Worm (Caenorhabditis elegans) whole organism, L4 larva: Measurements from ENCODE around the gene sma-5.

ENCODE experiments used
- F10B5.3 ChIP-seq: sonication (generic microtip); optimal IDR thresholded peaks from 2 replicates; lab custom pipeline; 2016; ENCODE audit warnings: mild to moderate bottlenecking, missing genetic modification characterization, missing compliant biosample characterization
- F37D6.2 ChIP-seq: sonication (generic microtip); optimal IDR thresholded peaks from 2 replicates; lab custom pipeline; 2016; ENCODE audit warnings: mild to moderate bottlenecking, missing genetic modification characterization, missing compliant biosample characterization
- F49E8.2 ChIP-seq: sonication (generic microtip); optimal IDR thresholded peaks from 2 replicates; lab custom pipeline; 2016; ENCODE audit warnings: missing compliant biosample characterization, mild to moderate bottlenecking, missing genetic modification characterization, borderline replicate concordance
- R02D3.7 ChIP-seq: fragments of 150-350 bp; sonication (generic microtip); optimal IDR thresholded peaks from 3 replicates; lab custom pipeline; 2014; ENCODE audit warnings: missing biosample characterization, missing genetic modification characterization
- T20F7.1 ChIP-seq: fragments of 200-800 bp; sonication (Bioruptor generic); optimal IDR thresholded peaks from 2 replicates; lab custom pipeline; 2018; ENCODE audit warnings: mild to moderate bottlenecking, missing genetic modification characterization, missing compliant biosample characterization
- Y5F2A.4 ChIP-seq: fragments of 200-800 bp; sonication (Bioruptor generic); optimal IDR thresholded peaks from 2 replicates; lab custom pipeline; 2018; ENCODE audit warnings: mild to moderate bottlenecking, missing genetic modification characterization, missing compliant biosample characterization
- ZK546.5 ChIP-seq, 2 experiments: sonication (generic microtip); optimal IDR thresholded peaks; 2 replicates each; lab custom pipeline; 2017; ENCODE audit warnings: missing biosample characterization in 2 of 2, missing genetic modification characterization in 2 of 2
- aly-2 ChIP-seq: sonication (generic microtip); optimal IDR thresholded peaks from 2 replicates; lab custom pipeline; 2018; ENCODE audit warnings: missing biosample characterization, missing genetic modification characterization
- ceh-20 ChIP-seq: fragments of 200-800 bp; sonication (Bioruptor generic); IDR thresholded peaks from 2 replicates; pipeline ENCODE4 v1.3.6; 2022; ENCODE audit warnings: missing genetic modification reagents, missing genetic modification characterization, missing compliant biosample characterization
- ceh-62 ChIP-seq: sonication (generic microtip); optimal IDR thresholded peaks from 2 replicates; lab custom pipeline; 2017; ENCODE audit warnings: missing biosample characterization, missing genetic modification characterization
- dmd-8 ChIP-seq: fragments of 200-800 bp; sonication (Bioruptor generic); IDR thresholded peaks from 2 replicates; pipeline ENCODE4 v1.3.6; 2022; ENCODE audit warnings: missing genetic modification characterization, missing compliant biosample characterization
- dmd-9 ChIP-seq: fragments of 200-800 bp; sonication (Bioruptor generic); IDR thresholded peaks from 2 replicates; pipeline ENCODE4 v1.3.6; 2022; ENCODE audit warnings: missing genetic modification reagents, missing genetic modification characterization, missing compliant biosample characterization
- dpl-1 ChIP-seq: fragments of 150-350 bp; optimal IDR thresholded peaks from 2 replicates; lab custom pipeline; 2014; ENCODE audit warnings: missing biosample characterization, missing genetic modification reagents, missing genetic modification characterization
- duxl-1 ChIP-seq: sonication (generic microtip); optimal IDR thresholded peaks from 2 replicates; lab custom pipeline; 2016; ENCODE audit warnings: mild to moderate bottlenecking, missing genetic modification characterization, moderate library complexity, missing compliant biosample characterization; ENCODE audit not compliant: poor library complexity
- dve-1 ChIP-seq: sonication (generic microtip); optimal IDR thresholded peaks from 2 replicates; lab custom pipeline; 2017; ENCODE audit warnings: antibody characterized with exemption, mild to moderate bottlenecking, missing genetic modification characterization, missing compliant biosample characterization; ENCODE audit not compliant: insufficient read depth
- egl-27 ChIP-seq: sonication (generic microtip); optimal IDR thresholded peaks from 3 replicates; lab custom pipeline; 2017; ENCODE audit warnings: missing biosample characterization, missing genetic modification reagents, missing genetic modification characterization
- hlh-11 ChIP-seq: fragments of 200-800 bp; sonication (Bioruptor generic); optimal IDR thresholded peaks from 2 replicates; lab custom pipeline; 2018; ENCODE audit warnings: mild to moderate bottlenecking, missing genetic modification characterization, missing compliant biosample characterization
- hmg-1.1 ChIP-seq: fragments of 200-800 bp; sonication (Bioruptor generic); IDR thresholded peaks from 2 replicates; pipeline ENCODE4 v1.3.6; 2022; ENCODE audit warnings: missing genetic modification reagents, missing genetic modification characterization, missing compliant biosample characterization
- jun-1 ChIP-seq: fragments of 150-350 bp; optimal IDR thresholded peaks from 2 replicates; lab custom pipeline; 2014; ENCODE audit warnings: missing biosample characterization, missing genetic modification reagents, missing genetic modification characterization
- lim-7 ChIP-seq: fragments of 200-800 bp; sonication (Bioruptor generic); IDR thresholded peaks from 2 replicates; pipeline ENCODE4 v1.3.6; 2022; ENCODE audit warnings: missing genetic modification characterization, missing compliant biosample characterization
- lin-13 ChIP-seq: fragments of 150-350 bp; optimal IDR thresholded peaks from 2 replicates; lab custom pipeline; 2014; ENCODE audit warnings: missing biosample characterization, missing genetic modification reagents, missing genetic modification characterization
- lin-38 ChIP-seq: fragments of 200-800 bp; sonication (Bioruptor generic); IDR thresholded peaks from 2 replicates; pipeline ENCODE4 v1.3.6; 2022; ENCODE audit warnings: missing genetic modification reagents, missing genetic modification characterization, missing compliant biosample characterization
- lir-3 ChIP-seq: sonication (generic microtip); optimal IDR thresholded peaks from 2 replicates; lab custom pipeline; 2016; ENCODE audit warnings: mild to moderate bottlenecking, missing genetic modification characterization, missing compliant biosample characterization
- madf-9 ChIP-seq: fragments of 200-800 bp; sonication (Bioruptor generic); conservative IDR thresholded peaks from 2 replicates; pipeline ENCODE4 v1.3.6; 2022; ENCODE audit warnings: missing genetic modification reagents, missing genetic modification characterization, missing compliant biosample characterization
- mdl-1 ChIP-seq, 2 experiments: fragments of 150-350 bp in 1 of 2; sonication (generic microtip) in 1 of 2; optimal IDR thresholded peaks; 2 replicates each; lab custom pipeline; 2014 to 2017; ENCODE audit warnings: missing biosample characterization in 2 of 2, missing genetic modification characterization in 2 of 2
- mdt-29 ChIP-seq: fragments of 200-800 bp; sonication (Bioruptor generic); IDR thresholded peaks from 2 replicates; pipeline ENCODE4 v1.3.6; 2022; ENCODE audit warnings: missing genetic modification reagents, missing genetic modification characterization, missing compliant biosample characterization
- mep-1 ChIP-seq: fragments of 150-350 bp; sonication (generic microtip); optimal IDR thresholded peaks from 3 replicates; lab custom pipeline; 2014; ENCODE audit warnings: missing biosample characterization, missing genetic modification characterization
- mes-2 ChIP-seq: sonication (generic microtip); optimal IDR thresholded peaks from 2 replicates; lab custom pipeline; 2016; ENCODE audit warnings: missing genotype, mild to moderate bottlenecking, missing genetic modification characterization, missing compliant biosample characterization; ENCODE audit not compliant: poor library complexity, severe bottlenecking
- mxl-3 ChIP-seq: fragments of 200-800 bp; sonication (Bioruptor generic); optimal IDR thresholded peaks from 2 replicates; lab custom pipeline; 2018; ENCODE audit warnings: mild to moderate bottlenecking, missing genetic modification characterization, missing compliant biosample characterization
- nhr-11 ChIP-seq: fragments of 150-350 bp; optimal IDR thresholded peaks from 2 replicates; lab custom pipeline; 2014; ENCODE audit warnings: missing biosample characterization, missing genetic modification characterization
- nhr-25 ChIP-seq: sonication (generic microtip); optimal IDR thresholded peaks from 2 replicates; lab custom pipeline; 2017; ENCODE audit warnings: missing genetic modification characterization, mild to moderate bottlenecking, missing compliant biosample characterization, antibody characterized with exemption, moderate library complexity, borderline replicate concordance; ENCODE audit not compliant: insufficient read depth
- nhr-41 ChIP-seq: fragments of 200-800 bp; sonication (Bioruptor generic); IDR thresholded peaks from 2 replicates; pipeline ENCODE4 v1.3.6; 2022; ENCODE audit warnings: missing genetic modification reagents, missing genetic modification characterization, missing compliant biosample characterization
- nhr-48 ChIP-seq: sonication (generic microtip); optimal IDR thresholded peaks from 2 replicates; lab custom pipeline; 2016; ENCODE audit warnings: mild to moderate bottlenecking, missing genetic modification characterization, missing compliant biosample characterization
- nhr-76 ChIP-seq: fragments of 150-350 bp; optimal IDR thresholded peaks from 2 replicates; lab custom pipeline; 2014; ENCODE audit warnings: missing biosample characterization, missing genetic modification characterization
- nhr-77 ChIP-seq: fragments of 150-350 bp; optimal IDR thresholded peaks from 2 replicates; lab custom pipeline; 2014; ENCODE audit warnings: missing biosample characterization, missing genetic modification characterization
- php-3 ChIP-seq: fragments of 200-800 bp; sonication (Bioruptor generic); IDR thresholded peaks from 2 replicates; pipeline ENCODE4 v1.3.6; 2022; ENCODE audit warnings: missing genetic modification reagents, missing genetic modification characterization, missing compliant biosample characterization
- pqm-1 ChIP-seq: sonication (generic microtip); optimal IDR thresholded peaks from 2 replicates; lab custom pipeline; 2017; ENCODE audit warnings: missing biosample characterization, missing genetic modification characterization
- rbr-2 ChIP-seq: sonication (generic microtip); optimal IDR thresholded peaks from 2 replicates; lab custom pipeline; 2016; ENCODE audit warnings: missing genotype, missing genetic modification characterization, missing compliant biosample characterization
- saeg-2 ChIP-seq: fragments of 200-800 bp; sonication (Bioruptor generic); IDR thresholded peaks from 2 replicates; pipeline ENCODE4 v1.3.6; 2022; ENCODE audit warnings: missing genetic modification reagents, missing genetic modification characterization, missing compliant biosample characterization
- sdz-12 ChIP-seq: fragments of 200-800 bp; sonication (Bioruptor generic); optimal IDR thresholded peaks from 2 replicates; lab custom pipeline; 2018; ENCODE audit warnings: mild to moderate bottlenecking, missing genetic modification characterization, missing compliant biosample characterization
- set-16 ChIP-seq: fragments of 200-800 bp; sonication (Bioruptor generic); IDR thresholded peaks from 2 replicates; pipeline ENCODE4 v1.3.6; 2022; ENCODE audit warnings: missing genetic modification reagents, missing genetic modification characterization, missing compliant biosample characterization
- snpc-1.2 ChIP-seq: fragments of 200-800 bp; sonication (Bioruptor generic); IDR thresholded peaks from 2 replicates; pipeline ENCODE4 v1.3.6; 2022; ENCODE audit warnings: missing genetic modification reagents, missing genetic modification characterization, missing compliant biosample characterization
- spr-1 ChIP-seq: sonication (generic microtip); optimal IDR thresholded peaks from 2 replicates; lab custom pipeline; 2016; ENCODE audit warnings: mild to moderate bottlenecking, missing genetic modification characterization, missing compliant biosample characterization
- spr-3 ChIP-seq: fragments of 200-800 bp; sonication (Bioruptor generic); optimal IDR thresholded peaks from 2 replicates; lab custom pipeline; 2018; ENCODE audit warnings: mild to moderate bottlenecking, missing genetic modification characterization, missing compliant biosample characterization
- tag-97 ChIP-seq: fragments of 200-800 bp; sonication (Bioruptor generic); IDR thresholded peaks from 2 replicates; pipeline ENCODE4 v1.3.6; 2022; ENCODE audit warnings: missing genetic modification characterization, missing compliant biosample characterization
- tra-1 ChIP-seq: fragments of 200-800 bp; sonication (Bioruptor generic); IDR thresholded peaks from 2 replicates; pipeline ENCODE4 v1.3.6; 2022; ENCODE audit warnings: missing genetic modification reagents, missing genetic modification characterization, missing compliant biosample characterization
- unc-39 ChIP-seq: sonication (generic microtip); optimal IDR thresholded peaks from 2 replicates; lab custom pipeline; 2017; ENCODE audit warnings: missing biosample characterization, missing genetic modification characterization
- vab-7 ChIP-seq: fragments of 200-800 bp; sonication (Bioruptor generic); IDR thresholded peaks from 2 replicates; pipeline ENCODE4 v1.3.6; 2022; ENCODE audit warnings: missing genetic modification reagents, missing genetic modification characterization, missing compliant biosample characterization
- zfp-3 ChIP-seq: fragments of 200-800 bp; sonication (Bioruptor generic); conservative IDR thresholded peaks from 2 replicates; pipeline ENCODE4 v1.3.6; 2022; ENCODE audit warnings: missing genetic modification reagents, missing genetic modification characterization, missing compliant biosample characterization
- ztf-7 ChIP-seq: fragments of 150-350 bp; optimal IDR thresholded peaks from 2 replicates; lab custom pipeline; 2014; ENCODE audit warnings: missing biosample characterization, missing genetic modification characterization

The sma-5 gene

DNA sequence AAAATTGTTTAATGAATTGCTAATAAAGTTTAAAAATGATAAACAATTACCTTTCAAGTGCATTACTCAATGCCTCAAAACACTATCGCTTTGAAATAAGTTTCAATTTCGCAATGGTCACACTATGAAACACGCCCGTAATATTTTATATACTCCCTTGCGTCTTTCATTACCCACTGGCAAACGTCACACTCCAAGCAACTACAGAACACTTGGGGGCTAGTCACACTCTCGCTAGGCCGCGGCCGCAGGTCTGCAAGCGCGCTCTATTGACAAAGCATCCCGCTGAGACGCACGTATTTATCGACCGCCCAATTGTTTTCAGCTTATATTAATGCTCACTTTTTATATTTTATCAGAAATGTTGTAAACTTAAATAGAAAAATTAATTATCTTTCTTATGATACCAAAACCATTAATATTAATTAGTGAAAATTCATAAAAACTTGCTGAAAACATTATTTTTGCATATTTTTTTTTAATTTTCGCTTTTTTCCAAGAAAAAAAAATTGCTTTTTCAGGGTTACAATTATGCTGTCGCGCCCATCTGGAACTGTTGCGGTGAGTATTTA, 12.6 kb upstream of the sma-5 start, which contains the start of the genes nmat-1 and ucr-2.1:
TSS of gene nmat-1 (minus strand) at position 136 of the 572 bp plus-strand sequence.
TSS of gene ucr-2.1 (plus strand) at position 522 of the 572 bp plus-strand sequence.
- TF ChIP-seq F10B5.3 (tag; lab: Kevin White, UChicago), result no peak
- 0 out of 2 replicates have a peak, but pooled peaks have one; percentile 35 for TF ChIP-seq zfp-3
- peak; percentile 81 for TF ChIP-seq hmg-1.1 (GFP tag; lab: Robert Waterston, UW)
- TF ChIP-seq tag-97 (GFP tag; lab: Robert Waterston, UW), result no peak
- no peak for TF ChIP-seq madf-9 (GFP tag; lab: Robert Waterston, UW)
- TF ChIP-seq sdz-12 (GFP tag; lab: Kevin White, UChicago), result no peak
- no peak for TF ChIP-seq aly-2
- TF ChIP-seq nhr-76 (tag; lab: Kevin White, UChicago), result no peak
- TF ChIP-seq saeg-2 (GFP tag; lab: Robert Waterston, UW), result no peak
- TF ChIP-seq snpc-1.2 (GFP tag; lab: Robert Waterston, UW), result no peak
- no peak for TF ChIP-seq R02D3.7 (tag; lab: Kevin White, UChicago)
- peak; percentile 94 for TF ChIP-seq mes-2 (tag; lab: Kevin White, UChicago)
- no peak for TF ChIP-seq tra-1 (GFP tag; lab: Robert Waterston, UW)
- TF ChIP-seq mdl-1 (tag; optimal IDR thresholded peaks at IDR 0.05; lab: Kevin White, UChicago), result peak in 1 of 2 experiments; percentile 73
- TF ChIP-seq duxl-1 (tag; lab: Kevin White, UChicago), result peak; percentile 77
- peak; percentile 55 for TF ChIP-seq nhr-11 (tag; lab: Kevin White, UChicago)
- peak; percentile 98 for TF ChIP-seq lin-38
- 0 out of 2 replicates have a peak, but pooled peaks have one; percentile 17 for TF ChIP-seq set-16 (GFP tag; lab: Robert Waterston, UW)
- peak; percentile 69 for TF ChIP-seq dpl-1 (GFP tag; lab: Kevin White, UChicago)
- TF ChIP-seq nhr-48 (tag; lab: Kevin White, UChicago), result peak; percentile 35
- no peak for TF ChIP-seq ZK546.5 (tag; optimal IDR thresholded peaks at IDR 0.05; lab: Kevin White, UChicago)
- TF ChIP-seq lim-7 (GFP tag; lab: Robert Waterston, UW), result no peak
- no peak for TF ChIP-seq ceh-62 (tag; lab: Kevin White, UChicago)
- no peak for TF ChIP-seq F49E8.2 (tag; lab: Kevin White, UChicago)
- peak; percentile 30 for TF ChIP-seq spr-3 (GFP tag; lab: Kevin White, UChicago)
- peak; percentile 92 for TF ChIP-seq mep-1 (tag; lab: Kevin White, UChicago)
- peak; percentile 56 for TF ChIP-seq pqm-1 (tag; lab: Kevin White, UChicago)
- TF ChIP-seq mdt-29, result no peak
- TF ChIP-seq dmd-8 (GFP tag; lab: Robert Waterston, UW), result no peak
- peak; percentile 35 for TF ChIP-seq ztf-7
- peak; percentile 37 for TF ChIP-seq F37D6.2 (tag; lab: Kevin White, UChicago)
- TF ChIP-seq Y5F2A.4 (GFP tag; lab: Kevin White, UChicago), result no peak
- TF ChIP-seq spr-1, result peak; percentile 62
- no peak for TF ChIP-seq dmd-9
- 0 out of 2 replicates have a peak, but pooled peaks have one; percentile 19 for TF ChIP-seq nhr-41 (GFP tag; lab: Robert Waterston, UW)
- no peak for TF ChIP-seq lir-3 (tag; lab: Kevin White, UChicago)
- no peak for TF ChIP-seq jun-1 (tag; lab: Kevin White, UChicago)
- TF ChIP-seq egl-27 (tag; lab: Kevin White, UChicago), result no peak
- TF ChIP-seq mxl-3 (GFP tag; lab: Kevin White, UChicago), result peak; percentile 89
- peak; percentile 86 for TF ChIP-seq dve-1 (tag; lab: Kevin White, UChicago)
- no peak for TF ChIP-seq nhr-25
- TF ChIP-seq hlh-11, result peak; percentile 88
- peak; percentile 65 for TF ChIP-seq lin-13 (GFP tag; lab: Kevin White, UChicago)
- TF ChIP-seq ceh-20 (GFP tag; lab: Robert Waterston, UW), result no peak
- TF ChIP-seq vab-7 (GFP tag; lab: Robert Waterston, UW), result no peak
- TF ChIP-seq T20F7.1 (GFP tag; lab: Kevin White, UChicago), result peak; percentile 50
- peak; percentile 87 for TF ChIP-seq nhr-77
- peak; percentile 62 for TF ChIP-seq php-3
- peak; percentile 79 for TF ChIP-seq rbr-2 (tag; lab: Kevin White, UChicago)
- TF ChIP-seq unc-39 (tag; lab: Kevin White, UChicago), result no peak
